Worm (Caenorhabditis elegans) whole organism, L3 larva: Measurements from ENCODE around the gene str-124.

Source experiments
- R02D3.7 ChIP-seq: fragments of 150-350 bp; optimal IDR thresholded peaks from 2 replicates; lab custom pipeline; 2014; ENCODE audit warnings: missing biosample characterization, missing genetic modification characterization
- ZK546.5 ChIP-seq: sonication (generic microtip); optimal IDR thresholded peaks from 2 replicates; lab custom pipeline; 2017; ENCODE audit warnings: missing biosample characterization, missing genetic modification characterization
- aly-2 ChIP-seq: fragments of 150-350 bp; optimal IDR thresholded peaks from 2 replicates; lab custom pipeline; 2014; ENCODE audit warnings: missing biosample characterization, missing genetic modification characterization
- ama-1 ChIP-seq: fragments of 150-350 bp; optimal IDR thresholded peaks from 2 replicates; lab custom pipeline; 2018
- ceh-16 ChIP-seq: sonication (generic microtip); optimal IDR thresholded peaks from 2 replicates; lab custom pipeline; 2017; ENCODE audit warnings: missing biosample characterization, missing genetic modification characterization
- ceh-28 ChIP-seq: fragments of 150-350 bp; optimal IDR thresholded peaks from 2 replicates; lab custom pipeline; 2014; ENCODE audit warnings: missing biosample characterization, missing genetic modification reagents, missing genetic modification characterization
- ceh-82 ChIP-seq: fragments of 150-350 bp; optimal IDR thresholded peaks from 2 replicates; lab custom pipeline; 2014; ENCODE audit warnings: missing biosample characterization, missing genetic modification characterization
- ceh-9 ChIP-seq: sonication (generic microtip); optimal IDR thresholded peaks from 2 replicates; lab custom pipeline; 2018; ENCODE audit warnings: missing biosample characterization, missing genetic modification characterization
- daf-12 ChIP-seq: fragments of 150-350 bp; optimal IDR thresholded peaks from 2 replicates; lab custom pipeline; 2014; ENCODE audit warnings: missing biosample characterization, missing genetic modification reagents, missing genetic modification characterization
- egl-27 ChIP-seq: sonication (generic microtip); optimal IDR thresholded peaks from 4 replicates; lab custom pipeline; 2017; ENCODE audit warnings: missing biosample characterization, missing genetic modification reagents, missing genetic modification characterization
- egl-5 ChIP-seq: fragments of 150-350 bp; optimal IDR thresholded peaks from 2 replicates; lab custom pipeline; 2017; ENCODE audit warnings: missing biosample characterization, missing genetic modification reagents, missing genetic modification characterization, inconsistent platforms
- elt-1 ChIP-seq: fragments of 150-350 bp; optimal IDR thresholded peaks from 2 replicates; lab custom pipeline; 2014; ENCODE audit warnings: missing biosample characterization, missing genetic modification characterization
- elt-2 ChIP-seq: sonication (generic microtip); optimal IDR thresholded peaks from 2 replicates; lab custom pipeline; 2016; ENCODE audit warnings: missing genetic modification reagents, mild to moderate bottlenecking, missing genetic modification characterization, missing compliant biosample characterization
- elt-3 ChIP-seq, 3 experiments: fragments of 150-350 bp in 1 of 3; sonication (generic microtip) in 2 of 3; optimal IDR thresholded peaks; 2 replicates in 2 of 3; 4 replicates in 1 of 3; lab custom pipeline; 2014 to 2017; ENCODE audit warnings: missing biosample characterization in 3 of 3, missing genetic modification characterization in 3 of 3
- eor-1 ChIP-seq, 2 experiments: fragments of 150-350 bp; optimal IDR thresholded peaks; 2 replicates each; lab custom pipeline; 2014 to 2018; ENCODE audit warnings: missing biosample characterization in 2 of 2, missing genetic modification characterization in 2 of 2
- fkh-10 ChIP-seq: sonication (generic microtip); optimal IDR thresholded peaks from 2 replicates; lab custom pipeline; 2017; ENCODE audit warnings: missing biosample characterization, missing genetic modification reagents, missing genetic modification characterization
- fkh-2 ChIP-seq: fragments of 150-350 bp; optimal IDR thresholded peaks from 2 replicates; lab custom pipeline; 2014; ENCODE audit warnings: missing biosample characterization, missing genetic modification reagents, missing genetic modification characterization
- fos-1 ChIP-seq: fragments of 150-350 bp; optimal IDR thresholded peaks from 2 replicates; lab custom pipeline; 2014; ENCODE audit warnings: missing biosample characterization, missing genetic modification characterization
- hmg-11 ChIP-seq: sonication (generic microtip); optimal IDR thresholded peaks from 2 replicates; lab custom pipeline; 2016; ENCODE audit warnings: missing genetic modification characterization, missing compliant biosample characterization
- jun-1 ChIP-seq: fragments of 150-350 bp; optimal IDR thresholded peaks from 2 replicates; lab custom pipeline; 2014; ENCODE audit warnings: missing biosample characterization, missing genetic modification reagents, missing genetic modification characterization
- lin-15B ChIP-seq: fragments of 150-350 bp; optimal IDR thresholded peaks from 2 replicates; lab custom pipeline; 2014; ENCODE audit warnings: missing biosample characterization, missing genetic modification characterization
- lin-39 ChIP-seq: fragments of 150-350 bp; optimal IDR thresholded peaks from 2 replicates; lab custom pipeline; 2018; ENCODE audit warnings: missing biosample characterization, missing genetic modification reagents, missing genetic modification characterization
- lsy-12 ChIP-seq: sonication (generic microtip); optimal IDR thresholded peaks from 2 replicates; lab custom pipeline; 2016; ENCODE audit warnings: mild to moderate bottlenecking, missing genetic modification characterization, missing compliant biosample characterization
- mdl-1 ChIP-seq: fragments of 150-350 bp; optimal IDR thresholded peaks from 2 replicates; lab custom pipeline; 2014; ENCODE audit warnings: missing biosample characterization, missing genetic modification characterization
- mml-1 ChIP-seq: fragments of 150-350 bp; sonication (generic microtip); optimal IDR thresholded peaks from 3 replicates; lab custom pipeline; 2014; ENCODE audit warnings: missing biosample characterization, missing genetic modification characterization
- nfya-1 ChIP-seq: sonication (generic microtip); optimal IDR thresholded peaks from 2 replicates; lab custom pipeline; 2017; ENCODE audit warnings: missing genetic modification characterization, mild to moderate bottlenecking, missing compliant biosample characterization, antibody characterized with exemption, moderate library complexity; ENCODE audit not compliant: insufficient read depth
- nhr-11 ChIP-seq: fragments of 150-350 bp; optimal IDR thresholded peaks from 2 replicates; lab custom pipeline; 2014; ENCODE audit warnings: missing biosample characterization, missing genetic modification characterization
- nhr-12 ChIP-seq: fragments of 150-350 bp; optimal IDR thresholded peaks from 2 replicates; lab custom pipeline; 2014; ENCODE audit warnings: missing biosample characterization, missing genetic modification characterization
- nhr-23 ChIP-seq: fragments of 150-350 bp; optimal IDR thresholded peaks from 2 replicates; lab custom pipeline; 2014; ENCODE audit warnings: missing biosample characterization, missing genetic modification reagents, missing genetic modification characterization
- nhr-237 ChIP-seq: fragments of 150-350 bp; optimal IDR thresholded peaks from 2 replicates; lab custom pipeline; 2014; ENCODE audit warnings: missing biosample characterization, missing genetic modification characterization
- nhr-25 ChIP-seq: sonication (generic microtip); optimal IDR thresholded peaks from 2 replicates; lab custom pipeline; 2017; ENCODE audit warnings: missing biosample characterization, missing genetic modification characterization
- nhr-28 ChIP-seq: fragments of 150-350 bp; optimal IDR thresholded peaks from 2 replicates; lab custom pipeline; 2014; ENCODE audit warnings: missing biosample characterization, missing genetic modification characterization
- nhr-43 ChIP-seq: sonication (generic microtip); optimal IDR thresholded peaks from 2 replicates; lab custom pipeline; 2016; ENCODE audit warnings: mild to moderate bottlenecking, missing genetic modification characterization, missing compliant biosample characterization; ENCODE audit not compliant: poor library complexity, severe bottlenecking
- nhr-67 ChIP-seq: fragments of 150-350 bp; optimal IDR thresholded peaks from 2 replicates; lab custom pipeline; 2014; ENCODE audit warnings: missing biosample characterization, missing genetic modification characterization
- nhr-76 ChIP-seq: fragments of 150-350 bp; sonication (generic microtip); optimal IDR thresholded peaks from 5 replicates; lab custom pipeline; 2014; ENCODE audit warnings: missing biosample characterization, missing genetic modification characterization
- nhr-77 ChIP-seq: fragments of 150-350 bp; optimal IDR thresholded peaks from 2 replicates; lab custom pipeline; 2014; ENCODE audit warnings: missing biosample characterization, missing genetic modification characterization
- pha-4 ChIP-seq: fragments of 150-350 bp; optimal IDR thresholded peaks from 2 replicates; lab custom pipeline; 2014; ENCODE audit warnings: missing biosample characterization, missing genetic modification reagents, missing genetic modification characterization
- pqm-1 ChIP-seq: fragments of 150-350 bp; optimal IDR thresholded peaks from 2 replicates; lab custom pipeline; 2017; ENCODE audit warnings: missing biosample characterization, missing genetic modification characterization, inconsistent platforms
- sea-2 ChIP-seq: fragments of 150-350 bp; sonication (generic microtip); optimal IDR thresholded peaks from 4 replicates; lab custom pipeline; 2014; ENCODE audit warnings: missing biosample characterization, missing genetic modification reagents, missing genetic modification characterization
- skn-1 ChIP-seq: fragments of 150-350 bp; optimal IDR thresholded peaks from 2 replicates; lab custom pipeline; 2014; ENCODE audit warnings: missing biosample characterization, missing genetic modification characterization
- snpc-4 ChIP-seq: fragments of 150-350 bp; optimal IDR thresholded peaks from 2 replicates; lab custom pipeline; 2014; ENCODE audit warnings: missing biosample characterization, missing genetic modification characterization
- tbx-2 ChIP-seq: sonication (generic microtip); optimal IDR thresholded peaks from 2 replicates; lab custom pipeline; 2016; ENCODE audit warnings: mild to moderate bottlenecking, missing genetic modification characterization, missing compliant biosample characterization
- unc-39 ChIP-seq: sonication (generic microtip); optimal IDR thresholded peaks from 4 replicates; lab custom pipeline; 2017; ENCODE audit warnings: missing biosample characterization, missing genetic modification characterization
- unc-62 ChIP-seq: fragments of 150-350 bp; sonication (generic microtip); optimal IDR thresholded peaks from 4 replicates; lab custom pipeline; 2014; ENCODE audit warnings: missing biosample characterization, missing genetic modification reagents, missing genetic modification characterization
- zag-1 ChIP-seq: fragments of 150-350 bp; optimal IDR thresholded peaks from 2 replicates; lab custom pipeline; 2014; ENCODE audit warnings: missing biosample characterization, missing genetic modification characterization
- ztf-11 ChIP-seq: fragments of 150-350 bp; optimal IDR thresholded peaks from 2 replicates; lab custom pipeline; 2014; ENCODE audit warnings: missing biosample characterization, missing genetic modification characterization
- ztf-4 ChIP-seq: fragments of 150-350 bp; optimal IDR thresholded peaks from 2 replicates; lab custom pipeline; 2014; ENCODE audit warnings: missing biosample characterization, missing genetic modification characterization

The str-124 gene

DNA sequence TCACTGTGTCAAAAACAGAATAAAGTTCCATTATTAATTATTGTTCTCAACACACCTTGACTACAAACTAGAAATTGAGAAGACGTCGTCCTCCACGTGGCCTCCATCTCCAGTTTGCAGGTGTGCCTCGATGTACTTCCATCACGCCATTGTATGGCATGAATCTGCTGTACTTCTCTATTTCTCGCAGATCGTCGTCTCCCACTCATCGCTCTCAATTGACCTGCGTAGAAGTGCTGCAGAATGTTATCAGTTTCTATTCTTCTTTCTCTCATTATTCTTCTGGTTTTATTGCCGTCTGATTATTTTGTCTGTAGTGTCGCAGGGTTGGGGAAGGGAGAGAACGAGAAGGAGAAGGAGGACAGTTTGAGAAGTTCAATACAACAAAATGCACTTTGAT lies 28.1 kb upstream of the str-124 start:
- TF ChIP-seq snpc-4 (tag; lab: Kevin White, UChicago) (no peak), nhr-77 (tag; lab: Kevin White, UChicago) (no peak), lin-15B (tag; lab: Kevin White, UChicago) (no peak), nfya-1 (tag; lab: Kevin White, UChicago) (no peak), hmg-11 (tag; lab: Kevin White, UChicago) (no peak), R02D3.7 (tag; lab: Kevin White, UChicago) (no peak), ama-1 (lab: Kevin White, UChicago) (no peak), skn-1 (tag; lab: Kevin White, UChicago) (no peak), mdl-1 (peak; percentile 68), ceh-16 (tag; lab: Kevin White, UChicago) (no peak), pha-4 (tag; lab: Kevin White, UChicago) (peak; percentile 16), nhr-25 (tag; lab: Kevin White, UChicago) (peak; percentile 87), zag-1 (no peak), pqm-1 (tag; lab: Kevin White, UChicago) (peak; percentile 94), nhr-43 (tag; lab: Kevin White, UChicago) (peak; percentile 92), lin-39 (tag; lab: Kevin White, UChicago) (no peak), ceh-82 (tag; lab: Kevin White, UChicago) (no peak), ceh-28 (tag; lab: Kevin White, UChicago) (no peak), mml-1 (tag; lab: Kevin White, UChicago) (no peak), fos-1 (tag; lab: Kevin White, UChicago) (no peak), elt-1 (tag; lab: Kevin White, UChicago) (no peak), unc-62 (GFP tag; lab: Kevin White, UChicago) (no peak), ZK546.5 (tag; lab: Kevin White, UChicago) (no peak), unc-39 (tag; lab: Kevin White, UChicago) (no peak), aly-2 (tag; lab: Kevin White, UChicago) (no peak), jun-1 (tag; lab: Kevin White, UChicago) (peak; percentile 50), nhr-12 (tag; lab: Kevin White, UChicago) (no peak), nhr-76 (tag; lab: Kevin White, UChicago) (no peak), ztf-4 (tag; lab: Kevin White, UChicago) (no peak), egl-27 (tag; lab: Kevin White, UChicago) (no peak), nhr-23 (tag; lab: Kevin White, UChicago) (peak; percentile 81), nhr-28 (no peak), elt-2 (tag; lab: Kevin White, UChicago) (peak; percentile 87), fkh-2 (tag; lab: Kevin White, UChicago) (no peak), tbx-2 (tag; lab: Kevin White, UChicago) (no peak), nhr-67 (tag; lab: Kevin White, UChicago) (no peak), lsy-12 (tag; lab: Kevin White, UChicago) (no peak), nhr-11 (no peak), egl-5 (no peak), daf-12 (tag; lab: Kevin White, UChicago) (no peak), nhr-237 (tag; lab: Kevin White, UChicago) (no peak), sea-2 (no peak), ztf-11 (tag; lab: Kevin White, UChicago) (no peak), eor-1 (tag; optimal IDR thresholded peaks at IDR 0.05; lab: Kevin White, UChicago) (no peak), ceh-9 (tag; lab: Kevin White, UChicago) (no peak), fkh-10 (GFP tag; lab: Kevin White, UChicago) (no peak), elt-3 (tag; optimal IDR thresholded peaks at IDR 0.05; lab: Kevin White, UChicago) (peak in 2 of 3 experiments; percentile 45 to 65)
- TF ChIP-seq, all 47 proteins: peak for 9
